Fruit fly (Drosophila melanogaster) whole organism, prepupa: Measurements from ENCODE around the gene CG3071.
A peak's percentile ranks its signal among the peaks of the same experiment; 100 is the strongest.

Experiments
- CG6276 ChIP-seq: fragments of 200-800 bp; sonication (Bioruptor generic); optimal IDR thresholded peaks from 2 replicates; lab custom pipeline; 2017; ENCODE audit warnings: missing biosample characterization, mild to moderate bottlenecking, missing genetic modification characterization
- CG6808 ChIP-seq: fragments of 200-800 bp; sonication (Bioruptor generic); optimal IDR thresholded peaks from 3 replicates; lab custom pipeline; 2017; ENCODE audit warnings: missing biosample characterization, missing genetic modification characterization, mild to moderate bottlenecking, moderate library complexity, missing genetic modification reagents
- Eip78C ChIP-seq: fragments of 200-800 bp; sonication (Bioruptor generic); peaks from one replicate; lab custom pipeline; 2016; ENCODE audit warnings: missing biosample characterization, missing genetic modification characterization

The CG3071 gene

dm6 chrX:2308403-2308965 lies 45.8 kb downstream of the CG3071 start (continued):
- TF ChIP-seq CG6276 (GFP tag; lab: Kevin White, UChicago) = no peak
- peak; percentile 5 for TF ChIP-seq CG6808 (GFP tag; lab: Kevin White, UChicago)
- TF ChIP-seq Eip78C (GFP tag; lab: Kevin White, UChicago) = peak; percentile 45
